Worm (Caenorhabditis elegans): ENCODE results near the gene F41E7.9.

F41E7.9 gene

ce11 chrX:10306923-10307322 lies 8.9 kb downstream of the F41E7.9 start:
- TF ChIP-seq npax-4 (tag; optimal IDR thresholded peaks at IDR 0.05) (no peak), tbx-2 (tag; optimal IDR thresholded peaks at IDR 0.05) (no peak), T23F11.4 (GFP tag; optimal IDR thresholded peaks at IDR 0.05) (no peak), madf-2 (tag; optimal IDR thresholded peaks at IDR 0.05) (no peak), hlh-13 (GFP tag; optimal IDR thresholded peaks at IDR 0.05) (no peak), fkh-6 (tag; optimal IDR thresholded peaks at IDR 0.05) (no peak), F13H6.1 (tag; optimal IDR thresholded peaks at IDR 0.05) (no peak), pha-2 (tag; optimal IDR thresholded peaks at IDR 0.05) (no peak), ceh-30 (tag; optimal IDR thresholded peaks at IDR 0.05) (no peak), lin-11 (tag; optimal IDR thresholded peaks at IDR 0.05) (no peak), dve-1 (tag; optimal IDR thresholded peaks at IDR 0.05) (no peak), gmeb-2 (tag; optimal IDR thresholded peaks at IDR 0.05) (no peak), sdc-2 (tag; optimal IDR thresholded peaks at IDR 0.05) (no peak), mec-3 (tag; optimal IDR thresholded peaks at IDR 0.05; ENCODE audit: borderline replicate concordance) (no peak), ahr-1 (tag; optimal IDR thresholded peaks at IDR 0.05) (no peak), syd-9 (tag; optimal IDR thresholded peaks at IDR 0.05) (no peak), pros-1 (tag; optimal IDR thresholded peaks at IDR 0.05) (no peak), ceh-22 (tag; optimal IDR thresholded peaks at IDR 0.05) (no peak), ceh-14 (tag; optimal IDR thresholded peaks at IDR 0.05) (no peak)

- no peak for TF ChIP-seq zip-5 (tag; optimal IDR thresholded peaks at IDR 0.05)
- TF ChIP-seq ama-1 (optimal IDR thresholded peaks at IDR 0.05): no peak
- TF ChIP-seq gmeb-2 (tag; optimal IDR thresholded peaks at IDR 0.05): no peak
- TF ChIP-seq pha-2 (tag; optimal IDR thresholded peaks at IDR 0.05): no peak
- no peak for TF ChIP-seq hlh-30 (tag; optimal IDR thresholded peaks at IDR 0.05; ENCODE audit: insufficient read depth)
- no peak for TF ChIP-seq mec-3 (tag; optimal IDR thresholded peaks at IDR 0.05; ENCODE audit: borderline replicate concordance)
- no peak for TF ChIP-seq pqm-1 (tag; optimal IDR thresholded peaks at IDR 0.05)
- no peak for TF ChIP-seq nhr-232 (tag; optimal IDR thresholded peaks at IDR 0.05)
- TF ChIP-seq fax-1 (tag; optimal IDR thresholded peaks at IDR 0.05): no peak
- no peak for TF ChIP-seq hlh-15 (tag; optimal IDR thresholded peaks at IDR 0.05)
- TF ChIP-seq unc-3 (GFP tag; conservative IDR thresholded peaks at IDR 0.05): no peak
- no peak for TF ChIP-seq unc-3 (tag; optimal IDR thresholded peaks at IDR 0.05)
- no peak for TF ChIP-seq pha-4 (tag; optimal IDR thresholded peaks at IDR 0.05)
- TF ChIP-seq ceh-2 (tag; optimal IDR thresholded peaks at IDR 0.05): no peak
- no peak for TF ChIP-seq ceh-34 (tag; optimal IDR thresholded peaks at IDR 0.05)
- no peak for TF ChIP-seq ahr-1 (tag; optimal IDR thresholded peaks at IDR 0.05)
- TF ChIP-seq ceh-18 (tag; optimal IDR thresholded peaks at IDR 0.05): no peak
- no peak for TF ChIP-seq ztf-16 (tag; optimal IDR thresholded peaks at IDR 0.05)
These were observed 9.5 kb downstream of the F41E7.9 start, which contains the start of gene cnc-8 for ce11 chrX:10306289-10306688. TSS of gene cnc-8 (plus strand) at chrX:10306595.

ce11 chrX:10304178-10304577 lies 11.6 kb downstream of the F41E7.9 start, which contains the start of gene fipr-21:
TSS of gene fipr-21 (plus strand) at chrX:10304529.
- TF ChIP-seq mec-3 (tag; optimal IDR thresholded peaks at IDR 0.05; ENCODE audit: borderline replicate concordance) (no peak), ttx-3 (tag; optimal IDR thresholded peaks at IDR 0.05) (no peak), T23F11.4 (GFP tag; optimal IDR thresholded peaks at IDR 0.05) (no peak), ceh-14 (tag; optimal IDR thresholded peaks at IDR 0.05) (no peak), odd-2 (tag; optimal IDR thresholded peaks at IDR 0.05) (no peak), hlh-15 (tag; optimal IDR thresholded peaks at IDR 0.05) (no peak), dve-1 (tag; optimal IDR thresholded peaks at IDR 0.05) (no peak), pax-1 (tag; optimal IDR thresholded peaks at IDR 0.05) (no peak), K02D7.2 (tag; optimal IDR thresholded peaks at IDR 0.05) (no peak), nhr-232 (tag; optimal IDR thresholded peaks at IDR 0.05) (no peak), ceh-18 (tag; optimal IDR thresholded peaks at IDR 0.05) (no peak), eyg-1 (tag; optimal IDR thresholded peaks at IDR 0.05) (no peak), nfya-1 (tag; optimal IDR thresholded peaks at IDR 0.05) (no peak), hlh-30 (tag; optimal IDR thresholded peaks at IDR 0.05; ENCODE audit: insufficient read depth) (no peak), lim-6 (tag; optimal IDR thresholded peaks at IDR 0.05) (no peak), pha-2 (tag; optimal IDR thresholded peaks at IDR 0.05) (no peak), ceh-19 (GFP tag; optimal IDR thresholded peaks at IDR 0.05) (no peak)
